Worm (Caenorhabditis elegans) whole organism, L1 larva: ENCODE measurements around the gene drd-1.
A peak's percentile ranks its signal among the peaks of the same experiment; 100 is the strongest.

Experiments
- C34B4.2 ChIP-seq: sonication (generic microtip); optimal IDR thresholded peaks from 2 replicates; lab custom pipeline; 2017; ENCODE audit warnings: mild to moderate bottlenecking, missing genetic modification characterization, missing compliant biosample characterization
- F16B12.6 ChIP-seq: fragments of 150-350 bp; optimal IDR thresholded peaks from 2 replicates; lab custom pipeline; 2014; ENCODE audit warnings: missing biosample characterization, missing genetic modification characterization
- aly-2 ChIP-seq: fragments of 150-350 bp; optimal IDR thresholded peaks from 2 replicates; lab custom pipeline; 2014; ENCODE audit warnings: missing biosample characterization, missing genetic modification characterization
- ama-1 ChIP-seq: fragments of 150-350 bp; optimal IDR thresholded peaks from 2 replicates; lab custom pipeline; 2014
- blmp-1 ChIP-seq: fragments of 150-350 bp; optimal IDR thresholded peaks from 2 replicates; lab custom pipeline; 2014; ENCODE audit warnings: missing biosample characterization, missing genetic modification characterization
- ceh-63 ChIP-seq: fragments of 200-800 bp; sonication (Bioruptor generic); optimal IDR thresholded peaks from 2 replicates; lab custom pipeline; 2018; ENCODE audit warnings: mild to moderate bottlenecking, missing genetic modification characterization, missing compliant biosample characterization
- ceh-8 ChIP-seq: fragments of 200-800 bp; sonication (Bioruptor generic); optimal IDR thresholded peaks from 2 replicates; lab custom pipeline; 2018; ENCODE audit warnings: mild to moderate bottlenecking, missing genetic modification characterization, moderate library complexity, missing compliant biosample characterization
- ceh-82 ChIP-seq, 3 experiments: fragments of 150-350 bp in 1 of 3; sonication (generic microtip) in 2 of 3; optimal IDR thresholded peaks; 2 replicates each; lab custom pipeline; 2014 to 2017; ENCODE audit warnings: missing biosample characterization in 3 of 3, missing genetic modification characterization in 3 of 3
- efl-3 ChIP-seq: fragments of 200-800 bp; sonication (Bioruptor generic); optimal IDR thresholded peaks from 2 replicates; lab custom pipeline; 2018; ENCODE audit warnings: mild to moderate bottlenecking, missing genetic modification characterization, missing compliant biosample characterization
- egl-27 ChIP-seq, 2 experiments: fragments of 150-350 bp in 1 of 2; sonication (generic microtip); optimal IDR thresholded peaks; 3 replicates each; lab custom pipeline; 2017 to 2018; ENCODE audit warnings: missing biosample characterization in 2 of 2, missing genetic modification characterization in 2 of 2, missing genetic modification reagents in 2 of 2
- fkh-4 ChIP-seq: sonication (generic microtip); optimal IDR thresholded peaks from 2 replicates; lab custom pipeline; 2016; ENCODE audit warnings: missing compliant biosample characterization, missing genetic modification characterization, borderline replicate concordance
- fkh-8 ChIP-seq: sonication (generic microtip); optimal IDR thresholded peaks from 2 replicates; lab custom pipeline; 2016; ENCODE audit warnings: mild to moderate bottlenecking, missing genetic modification characterization, missing compliant biosample characterization
- grh-1 ChIP-seq: fragments of 200-800 bp; sonication (Bioruptor generic); IDR thresholded peaks from 2 replicates; pipeline ENCODE4 v1.3.6; 2022; ENCODE audit warnings: missing genetic modification reagents, missing genetic modification characterization, missing compliant biosample characterization
- lin-14 ChIP-seq: fragments of 200-800 bp; sonication (Bioruptor generic); optimal IDR thresholded peaks from 2 replicates; lab custom pipeline; 2018; ENCODE audit warnings: mild to moderate bottlenecking, missing genetic modification characterization, moderate library complexity, missing compliant biosample characterization
- lin-35 ChIP-seq, 2 experiments: fragments of 150-350 bp; optimal IDR thresholded peaks; 2 replicates each; lab custom pipeline; 2014; ENCODE audit warnings: missing biosample characterization in 2 of 2, missing genetic modification characterization in 2 of 2, missing genetic modification reagents in 2 of 2
- lin-39 ChIP-seq: fragments of 150-350 bp; optimal IDR thresholded peaks from 2 replicates; lab custom pipeline; 2014; ENCODE audit warnings: missing biosample characterization, missing genetic modification reagents, missing genetic modification characterization
- lir-3 ChIP-seq: sonication (generic microtip); optimal IDR thresholded peaks from 2 replicates; lab custom pipeline; 2016; ENCODE audit warnings: mild to moderate bottlenecking, missing genetic modification characterization, moderate library complexity, missing compliant biosample characterization; ENCODE audit not compliant: poor library complexity
- lsy-2 ChIP-seq, 2 experiments: fragments of 150-350 bp; optimal IDR thresholded peaks; 2 replicates each; lab custom pipeline; 2014; ENCODE audit warnings: missing biosample characterization in 2 of 2, missing genetic modification characterization in 2 of 2
- mdl-1 ChIP-seq, 2 experiments: fragments of 150-350 bp; optimal IDR thresholded peaks; 2 replicates each; lab custom pipeline; 2014 to 2017; ENCODE audit warnings: missing biosample characterization in 2 of 2, missing genetic modification characterization in 2 of 2, inconsistent platforms in 1 of 2
- mep-1 ChIP-seq: fragments of 150-350 bp; optimal IDR thresholded peaks from 2 replicates; lab custom pipeline; 2014; ENCODE audit warnings: missing biosample characterization, missing genetic modification characterization
- nhr-11 ChIP-seq: fragments of 150-350 bp; optimal IDR thresholded peaks from 2 replicates; lab custom pipeline; 2014; ENCODE audit warnings: missing biosample characterization, missing genetic modification characterization
- nhr-20 ChIP-seq: sonication (generic microtip); optimal IDR thresholded peaks from 2 replicates; lab custom pipeline; 2016; ENCODE audit warnings: mild to moderate bottlenecking, missing genetic modification characterization, missing compliant biosample characterization
- nhr-237 ChIP-seq: fragments of 150-350 bp; optimal IDR thresholded peaks from 2 replicates; lab custom pipeline; 2014; ENCODE audit warnings: missing biosample characterization, missing genetic modification characterization
- nhr-76 ChIP-seq: sonication (generic microtip); optimal IDR thresholded peaks from 2 replicates; lab custom pipeline; 2017; ENCODE audit warnings: missing biosample characterization, missing genetic modification characterization
- nhr-85 ChIP-seq: sonication (generic microtip); peaks from one replicate; lab custom pipeline; 2016; ENCODE audit warnings: missing genetic modification characterization, inconsistent platforms, missing compliant biosample characterization
- nhr-90 ChIP-seq: sonication (generic microtip); optimal IDR thresholded peaks from 2 replicates; lab custom pipeline; 2016; ENCODE audit warnings: mild to moderate bottlenecking, missing genetic modification characterization, missing compliant biosample characterization; ENCODE audit not compliant: poor library complexity
- pag-3 ChIP-seq: sonication (generic microtip); optimal IDR thresholded peaks from 2 replicates; lab custom pipeline; 2017; ENCODE audit warnings: missing genetic modification characterization, mild to moderate bottlenecking, missing compliant biosample characterization, antibody characterized with exemption, borderline replicate concordance; ENCODE audit not compliant: insufficient read depth
- rnt-1 ChIP-seq: sonication (generic microtip); optimal IDR thresholded peaks from 2 replicates; lab custom pipeline; 2016; ENCODE audit warnings: mild to moderate bottlenecking, missing genetic modification characterization, moderate library complexity, missing compliant biosample characterization
- snpc-4 ChIP-seq: fragments of 150-350 bp; optimal IDR thresholded peaks from 2 replicates; lab custom pipeline; 2014; ENCODE audit warnings: missing biosample characterization, missing genetic modification characterization
- snu-23 ChIP-seq: sonication (generic microtip); optimal IDR thresholded peaks from 2 replicates; lab custom pipeline; 2016; ENCODE audit warnings: missing genetic modification characterization, missing compliant biosample characterization
- sox-4 ChIP-seq: sonication (generic microtip); optimal IDR thresholded peaks from 2 replicates; lab custom pipeline; 2016; ENCODE audit warnings: missing genetic modification characterization, missing compliant biosample characterization
- sptf-1 ChIP-seq: fragments of 150-350 bp; optimal IDR thresholded peaks from 2 replicates; lab custom pipeline; 2014; ENCODE audit warnings: missing biosample characterization, missing genetic modification characterization
- tbx-2 ChIP-seq: sonication (generic microtip); optimal IDR thresholded peaks from 2 replicates; lab custom pipeline; 2016; ENCODE audit warnings: missing genetic modification characterization, missing compliant biosample characterization
- unc-30 ChIP-seq: sonication (generic microtip); optimal IDR thresholded peaks from 2 replicates; lab custom pipeline; 2017; ENCODE audit warnings: missing biosample characterization, missing genetic modification characterization
- unc-86 ChIP-seq: sonication (generic microtip); optimal IDR thresholded peaks from 2 replicates; lab custom pipeline; 2016; ENCODE audit warnings: missing genetic modification characterization, missing compliant biosample characterization
- vab-15 ChIP-seq: sonication (generic microtip); optimal IDR thresholded peaks from 2 replicates; lab custom pipeline; 2017; ENCODE audit warnings: missing genotype, mild to moderate bottlenecking, missing genetic modification characterization, missing compliant biosample characterization
- xbp-1 ChIP-seq: sonication (generic microtip); optimal IDR thresholded peaks from 2 replicates; lab custom pipeline; 2016; ENCODE audit warnings: missing genetic modification characterization, missing compliant biosample characterization
- zag-1 ChIP-seq: fragments of 150-350 bp; optimal IDR thresholded peaks from 2 replicates; lab custom pipeline; 2014; ENCODE audit warnings: missing biosample characterization, missing genetic modification characterization
- zip-4 ChIP-seq: fragments of 200-800 bp; sonication (Bioruptor generic); optimal IDR thresholded peaks from 2 replicates; lab custom pipeline; 2018; ENCODE audit warnings: mild to moderate bottlenecking, missing genetic modification characterization, moderate library complexity, missing compliant biosample characterization
- ztf-11 ChIP-seq, 2 experiments: sonication (generic microtip); optimal IDR thresholded peaks; 2 replicates each; lab custom pipeline; 2016 to 2017; ENCODE audit warnings: missing genetic modification characterization in 2 of 2, missing biosample characterization in 1 of 2, missing compliant biosample characterization in 1 of 2
- ztf-4 ChIP-seq: fragments of 150-350 bp; optimal IDR thresholded peaks from 2 replicates; lab custom pipeline; 2014; ENCODE audit warnings: missing biosample characterization, missing genetic modification characterization

Gene drd-1

DNA sequence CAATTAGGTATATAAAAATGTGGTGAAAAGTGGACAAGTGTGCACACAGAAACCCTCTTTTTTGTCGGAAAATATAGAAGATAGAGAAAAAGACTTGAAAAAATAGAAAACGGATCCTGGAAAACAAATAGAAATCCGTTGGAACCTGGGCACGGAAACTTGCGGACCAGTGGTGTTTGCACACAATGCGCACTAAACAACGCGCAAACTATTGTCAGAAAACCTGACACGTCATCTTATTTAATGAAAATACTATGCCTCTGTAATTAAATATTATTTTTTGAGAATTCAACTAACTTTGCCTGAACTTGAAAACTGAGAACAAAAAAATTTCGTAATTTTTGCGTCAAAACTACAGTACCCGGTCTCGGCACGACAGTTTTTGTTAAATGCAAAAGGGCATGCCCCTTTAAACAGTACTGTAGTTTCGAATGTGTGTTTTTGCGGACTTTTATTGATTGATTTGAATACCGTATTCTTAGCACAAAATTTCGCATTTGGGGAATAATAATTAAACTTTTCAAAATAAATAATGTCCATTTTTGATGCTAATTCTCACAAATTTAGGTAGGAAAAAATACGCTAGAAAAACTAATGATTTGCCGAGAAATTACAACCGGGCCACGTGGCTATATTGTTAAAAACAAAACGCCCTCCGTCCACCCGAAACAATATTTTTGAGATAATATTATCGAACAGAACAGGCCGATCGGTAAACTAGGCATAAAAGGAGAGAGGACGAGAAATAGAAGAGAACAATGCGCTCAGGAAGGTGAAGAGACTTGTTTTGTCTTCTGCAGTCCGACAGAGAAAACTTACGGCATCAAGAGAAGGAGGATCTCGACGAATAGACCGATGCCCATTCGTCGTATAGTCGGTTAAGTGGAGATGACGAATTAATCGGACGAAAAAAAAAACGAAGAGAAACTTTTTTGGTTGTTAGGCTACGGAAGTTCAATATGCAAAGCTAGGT, 41.4 kb downstream of the drd-1 start (continued):
- TF ChIP-seq unc-86 (tag; lab: Kevin White, UChicago) = no peak
- TF ChIP-seq mep-1 = peak; percentile 68
- no peak for TF ChIP-seq snpc-4 (tag; lab: Kevin White, UChicago)
- no peak for TF ChIP-seq nhr-90 (tag; lab: Kevin White, UChicago)
- TF ChIP-seq sptf-1 (tag; lab: Kevin White, UChicago) = no peak
- TF ChIP-seq lsy-2 (tag; optimal IDR thresholded peaks at IDR 0.05; lab: Kevin White, UChicago) = peak in 1 of 2 experiments; percentile 41
- no peak for TF ChIP-seq zag-1 (tag; lab: Kevin White, UChicago)
- TF ChIP-seq grh-1 (GFP tag; lab: Robert Waterston, UW) = no peak
- TF ChIP-seq nhr-20 (tag; lab: Kevin White, UChicago) = no peak
- no peak for TF ChIP-seq unc-30 (tag; lab: Kevin White, UChicago)
- TF ChIP-seq F16B12.6 (tag; lab: Kevin White, UChicago) = peak; percentile 84
- TF ChIP-seq snu-23 (GFP tag; lab: Kevin White, UChicago) = peak; percentile 36
- TF ChIP-seq blmp-1 (tag; lab: Kevin White, UChicago) = peak; percentile 79
- peak; percentile 47 for TF ChIP-seq lin-14
- TF ChIP-seq zip-4 (GFP tag; lab: Kevin White, UChicago) = no peak
- no peak for TF ChIP-seq rnt-1 (tag; lab: Kevin White, UChicago)
- TF ChIP-seq mdl-1 (tag; optimal IDR thresholded peaks at IDR 0.05; lab: Kevin White, UChicago) = no peak
- no peak for TF ChIP-seq sox-4 (tag; lab: Kevin White, UChicago)
- TF ChIP-seq ztf-4 (tag; lab: Kevin White, UChicago) = no peak
- no peak for TF ChIP-seq pag-3 (tag; lab: Kevin White, UChicago)
- peak; percentile 23 to 35 for TF ChIP-seq lin-35 (GFP tag; optimal IDR thresholded peaks at IDR 0.05; lab: Kevin White, UChicago)
- TF ChIP-seq nhr-85 (tag; lab: Kevin White, UChicago) = peak; percentile 59
- no peak for TF ChIP-seq fkh-4 (tag; lab: Kevin White, UChicago)
- TF ChIP-seq efl-3 = no peak
- no peak for TF ChIP-seq C34B4.2
- no peak for TF ChIP-seq nhr-11 (tag; lab: Kevin White, UChicago)
- TF ChIP-seq ama-1 (lab: Kevin White, UChicago) = no peak
- no peak for TF ChIP-seq lir-3

DNA sequence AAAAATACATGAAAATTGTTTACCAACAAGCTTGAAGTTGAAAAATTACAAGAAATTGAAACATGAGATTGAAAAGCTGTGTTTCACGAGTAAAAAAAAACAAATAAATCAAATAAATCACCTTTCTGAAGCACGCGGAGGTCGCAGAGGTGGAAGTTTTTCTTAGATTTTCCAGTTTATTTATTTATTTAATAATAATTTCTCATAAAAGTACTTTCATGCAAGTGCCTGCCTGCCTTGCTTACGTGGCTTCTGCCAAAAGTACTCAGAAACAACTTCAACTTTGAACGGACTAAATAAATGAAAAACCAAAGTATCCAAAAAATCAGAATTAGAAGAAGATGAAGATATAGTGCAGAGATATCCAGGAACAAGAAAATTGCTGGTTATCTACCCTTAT, 44.1 kb downstream of the drd-1 start, which contains the start of gene acp-2:
Gene acp-2, minus strand, starts transcription at position 101 of the 400 bp plus-strand sequence.
- TF ChIP-seq lsy-2 (tag; optimal IDR thresholded peaks at IDR 0.05; lab: Kevin White, UChicago) (no peak), nhr-20 (tag; lab: Kevin White, UChicago) (no peak), ztf-11 (tag; optimal IDR thresholded peaks at IDR 0.05; lab: Kevin White, UChicago) (no peak), ceh-82 (tag; optimal IDR thresholded peaks at IDR 0.05; lab: Kevin White, UChicago) (no peak), vab-15 (tag; lab: Kevin White, UChicago) (no peak), grh-1 (GFP tag; lab: Robert Waterston, UW) (no peak), nhr-237 (tag; lab: Kevin White, UChicago) (no peak), efl-3 (no peak), tbx-2 (tag; lab: Kevin White, UChicago) (no peak), egl-27 (tag; optimal IDR thresholded peaks at IDR 0.05; lab: Kevin White, UChicago) (no peak), rnt-1 (tag; lab: Kevin White, UChicago) (no peak), ceh-8 (GFP tag; lab: Kevin White, UChicago) (no peak), lin-39 (no peak)
- TF ChIP-seq, all 84 proteins: peak for 0

DNA sequence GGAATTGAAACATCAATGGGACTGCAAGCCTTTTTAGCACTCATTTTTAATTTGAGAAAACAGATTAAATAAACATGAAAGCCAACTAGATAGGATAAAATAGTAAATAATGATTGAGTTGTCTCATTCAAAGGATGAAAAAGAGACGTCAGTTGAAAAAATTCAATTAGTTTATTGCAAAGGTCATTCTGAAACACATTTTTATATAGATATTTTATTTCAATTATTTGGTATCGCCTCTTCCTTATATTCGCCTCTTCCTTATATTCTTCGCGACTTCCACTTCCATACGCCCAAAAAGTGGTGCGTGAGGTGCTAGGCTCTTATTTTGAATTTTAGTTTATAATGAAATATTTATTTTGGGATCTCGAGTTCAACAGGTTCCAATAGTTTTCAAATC, 47.2 kb downstream of the drd-1 start, which contains the start of gene acp-4:
Gene acp-4, minus strand, starts transcription at position 101 of the 400 bp plus-strand sequence.
- TF ChIP-seq aly-2 = no peak
- no peak for TF ChIP-seq fkh-8 (tag; lab: Kevin White, UChicago)
- no peak for TF ChIP-seq ceh-63 (GFP tag; lab: Kevin White, UChicago)
- no peak for TF ChIP-seq nhr-11 (tag; lab: Kevin White, UChicago)
- no peak for TF ChIP-seq xbp-1 (tag; lab: Kevin White, UChicago)
- TF ChIP-seq nhr-237 (tag; lab: Kevin White, UChicago) = no peak
- no peak for TF ChIP-seq lin-39
- no peak for TF ChIP-seq nhr-76
